Worm (Caenorhabditis elegans): Measurements from ENCODE around the gene W10G11.2.
A peak's percentile ranks its signal among the peaks of the same experiment; 100 is the strongest.

W10G11.2 gene

DNA sequence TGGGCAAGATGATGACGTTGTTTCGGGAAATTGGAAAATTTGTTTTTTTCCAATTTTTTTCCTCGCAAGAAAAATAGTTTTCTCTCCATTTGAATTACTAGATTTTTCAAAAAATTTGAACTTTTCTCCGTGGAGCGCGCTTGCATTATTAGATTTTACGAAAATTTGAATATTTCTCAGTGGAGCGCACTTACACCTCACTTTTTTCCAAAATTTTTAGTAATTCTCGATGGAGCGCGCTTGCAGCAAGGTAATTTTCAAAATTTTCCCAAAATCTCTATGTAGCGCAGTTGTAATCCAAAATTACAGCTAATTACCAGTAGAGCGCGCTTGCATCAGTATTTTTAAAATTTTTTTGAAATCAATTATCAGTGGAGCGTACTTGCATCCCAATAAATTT is 6.8 kb downstream of the W10G11.2 start:
- TF ChIP-seq med-1 (GFP tag; optimal IDR thresholded peaks at IDR 0.05; ENCODE audit: insufficient read depth): no peak

ce11 chrII:3553453-3553852 is 8.0 kb downstream of the W10G11.2 start, which contains the start of gene dnc-3:
Gene dnc-3, plus strand, starts transcription at chrII:3553724.
- TF ChIP-seq cog-1 (tag; optimal IDR thresholded peaks at IDR 0.05): peak; percentile 27
- no peak for TF ChIP-seq ztf-29 (GFP tag; IDR thresholded peaks at IDR 0.05)

DNA sequence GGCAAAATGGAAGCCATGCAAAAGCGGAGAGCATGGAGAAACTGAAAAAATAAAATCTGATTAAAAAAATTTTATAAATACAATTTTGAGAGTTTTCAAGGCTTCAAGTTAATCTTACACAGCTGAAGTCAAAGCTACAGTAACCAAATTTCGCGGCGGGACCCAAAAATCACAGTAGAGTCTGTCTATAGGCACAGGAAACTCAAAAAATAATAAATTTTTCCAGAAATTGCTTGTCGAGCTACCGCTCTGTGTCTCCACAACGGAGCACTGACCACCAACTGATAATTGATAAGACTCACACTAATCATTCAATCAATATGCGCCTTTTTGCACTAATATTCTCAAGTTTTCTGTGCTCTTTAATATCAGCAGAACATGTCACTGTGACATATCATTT is 11.1 kb downstream of the W10G11.2 start, which contains the start of gene W10G11.19:
W10G11.19 (plus strand) TSS at position 301 of the 400 bp plus-strand sequence.
- TF ChIP-seq ztf-23 (GFP tag; IDR thresholded peaks at IDR 0.05) (no peak), ref-1 (GFP tag; conservative IDR thresholded peaks at IDR 0.05) (no peak), ztf-29 (GFP tag; IDR thresholded peaks at IDR 0.05) (no peak), med-1 (GFP tag; optimal IDR thresholded peaks at IDR 0.05; ENCODE audit: insufficient read depth) (no peak), cog-1 (tag; optimal IDR thresholded peaks at IDR 0.05) (no peak), klf-2 (GFP tag; conservative IDR thresholded peaks at IDR 0.05) (no peak), tab-1 (GFP tag; IDR thresholded peaks at IDR 0.05) (no peak), T22C8.4 (GFP tag; IDR thresholded peaks at IDR 0.05) (no peak), flt-1 (GFP tag; IDR thresholded peaks at IDR 0.05) (no peak)

ce11 chrII:3547282-3547681 is 14.2 kb downstream of the W10G11.2 start:
- TF ChIP-seq T22C8.4 (GFP tag; IDR thresholded peaks at IDR 0.05): no peak
- TF ChIP-seq tab-1 (GFP tag; IDR thresholded peaks at IDR 0.05): no peak
- TF ChIP-seq ref-1 (GFP tag; conservative IDR thresholded peaks at IDR 0.05): no peak
- TF ChIP-seq flt-1 (GFP tag; IDR thresholded peaks at IDR 0.05): no peak
- no peak for TF ChIP-seq cog-1 (tag; optimal IDR thresholded peaks at IDR 0.05)
- no peak for TF ChIP-seq med-1 (GFP tag; optimal IDR thresholded peaks at IDR 0.05; ENCODE audit: insufficient read depth)
- TF ChIP-seq ztf-29 (GFP tag; IDR thresholded peaks at IDR 0.05): no peak; the same call in 1 of the 2 replicates
- TF ChIP-seq klf-2 (GFP tag; conservative IDR thresholded peaks at IDR 0.05): no peak
- no peak for TF ChIP-seq ztf-23 (GFP tag; IDR thresholded peaks at IDR 0.05)

- TF ChIP-seq T22C8.4 (GFP tag; IDR thresholded peaks at IDR 0.05): no peak
- TF ChIP-seq tab-1 (GFP tag; IDR thresholded peaks at IDR 0.05): no peak
- TF ChIP-seq klf-2 (GFP tag; conservative IDR thresholded peaks at IDR 0.05): no peak
- no peak for TF ChIP-seq cog-1 (tag; optimal IDR thresholded peaks at IDR 0.05)
- no peak for TF ChIP-seq ztf-29 (GFP tag; IDR thresholded peaks at IDR 0.05)
- no peak for TF ChIP-seq ztf-23 (GFP tag; IDR thresholded peaks at IDR 0.05)
- no peak for TF ChIP-seq flt-1 (GFP tag; IDR thresholded peaks at IDR 0.05)
- no peak for TF ChIP-seq med-1 (GFP tag; optimal IDR thresholded peaks at IDR 0.05; ENCODE audit: insufficient read depth)
- TF ChIP-seq ref-1 (GFP tag; conservative IDR thresholded peaks at IDR 0.05): no peak
These were observed 15.0 kb downstream of the W10G11.2 start, which contains the start of gene apd-3 for ce11 chrII:3546381-3546931. Gene apd-3, minus strand, starts transcription at chrII:3546431.

DNA sequence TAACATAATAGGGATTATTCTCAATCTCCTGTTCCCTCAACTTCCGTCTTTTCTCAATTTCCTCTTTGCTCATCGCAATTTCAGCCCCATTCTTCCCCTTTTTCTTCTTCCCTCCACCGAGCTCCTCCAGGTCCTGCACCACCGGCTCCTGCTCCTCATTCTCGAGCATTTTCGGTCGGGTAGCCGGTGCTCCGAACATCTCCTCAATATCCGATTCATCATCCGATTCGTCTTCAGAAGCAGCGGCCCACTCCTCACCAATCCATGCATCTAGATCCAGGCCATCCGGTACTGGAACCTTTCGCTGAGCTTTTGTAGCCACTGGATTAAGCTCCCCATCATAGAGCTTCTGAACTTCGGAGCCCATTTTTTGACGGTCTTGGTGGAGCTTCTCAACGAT is 21.3 kb downstream of the W10G11.2 start:
- TF ChIP-seq med-1 (GFP tag; optimal IDR thresholded peaks at IDR 0.05; ENCODE audit: insufficient read depth) (no peak), cog-1 (tag; optimal IDR thresholded peaks at IDR 0.05) (no peak), ref-1 (GFP tag; conservative IDR thresholded peaks at IDR 0.05) (no peak), T22C8.4 (GFP tag; IDR thresholded peaks at IDR 0.05) (no peak), ztf-23 (GFP tag; IDR thresholded peaks at IDR 0.05) (no peak), ztf-29 (GFP tag; IDR thresholded peaks at IDR 0.05) (no peak), flt-1 (GFP tag; IDR thresholded peaks at IDR 0.05) (no peak), klf-2 (GFP tag; conservative IDR thresholded peaks at IDR 0.05) (no peak), tab-1 (GFP tag; IDR thresholded peaks at IDR 0.05) (no peak)

DNA sequence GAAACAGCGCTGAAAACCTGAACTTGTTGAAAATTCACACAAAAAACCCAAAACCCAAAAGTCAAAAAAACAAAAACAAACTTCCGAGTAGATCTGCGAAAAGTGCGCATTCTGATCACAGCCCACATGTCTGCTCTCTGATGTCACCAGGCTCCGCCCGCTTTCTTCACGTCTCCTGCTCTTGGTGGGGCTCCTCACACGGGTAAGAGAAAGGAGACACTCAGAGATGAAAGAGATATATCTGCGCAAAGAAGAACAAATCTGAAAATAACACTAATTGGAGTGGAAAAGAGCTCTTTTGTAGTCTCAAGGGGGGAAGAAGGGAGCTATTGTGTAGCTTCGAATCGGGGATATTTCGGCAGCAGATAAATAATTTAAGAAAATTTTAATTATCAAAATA is 33.2 kb downstream of the W10G11.2 start, which contains the start of gene ncs-6:
ncs-6 (minus strand) TSS at position 261 of the 400 bp plus-strand sequence.
- TF ChIP-seq tab-1 (GFP tag; IDR thresholded peaks at IDR 0.05): no peak
- TF ChIP-seq ztf-23 (GFP tag; IDR thresholded peaks at IDR 0.05): no peak
- no peak for TF ChIP-seq med-1 (GFP tag; optimal IDR thresholded peaks at IDR 0.05; ENCODE audit: insufficient read depth)
- TF ChIP-seq klf-2 (GFP tag; conservative IDR thresholded peaks at IDR 0.05): no peak
- TF ChIP-seq flt-1 (GFP tag; IDR thresholded peaks at IDR 0.05): no peak
- TF ChIP-seq T22C8.4 (GFP tag; IDR thresholded peaks at IDR 0.05): no peak
- no peak for TF ChIP-seq ref-1 (GFP tag; conservative IDR thresholded peaks at IDR 0.05)
- no peak for TF ChIP-seq cog-1 (tag; optimal IDR thresholded peaks at IDR 0.05)
- TF ChIP-seq ztf-29 (GFP tag; IDR thresholded peaks at IDR 0.05): no peak

ce11 chrII:3527460-3527859 is 34.0 kb downstream of the W10G11.2 start:
- no peak for TF ChIP-seq flt-1 (GFP tag; IDR thresholded peaks at IDR 0.05)
- no peak for TF ChIP-seq klf-2 (GFP tag; conservative IDR thresholded peaks at IDR 0.05)
- no peak for TF ChIP-seq T22C8.4 (GFP tag; IDR thresholded peaks at IDR 0.05)
- TF ChIP-seq tab-1 (GFP tag; IDR thresholded peaks at IDR 0.05): no peak
- TF ChIP-seq ref-1 (GFP tag; conservative IDR thresholded peaks at IDR 0.05): no peak
- no peak for TF ChIP-seq ztf-23 (GFP tag; IDR thresholded peaks at IDR 0.05)
- no peak for TF ChIP-seq med-1 (GFP tag; optimal IDR thresholded peaks at IDR 0.05; ENCODE audit: insufficient read depth)
- TF ChIP-seq ztf-29 (GFP tag; IDR thresholded peaks at IDR 0.05): no peak
- no peak for TF ChIP-seq cog-1 (tag; optimal IDR thresholded peaks at IDR 0.05)

DNA sequence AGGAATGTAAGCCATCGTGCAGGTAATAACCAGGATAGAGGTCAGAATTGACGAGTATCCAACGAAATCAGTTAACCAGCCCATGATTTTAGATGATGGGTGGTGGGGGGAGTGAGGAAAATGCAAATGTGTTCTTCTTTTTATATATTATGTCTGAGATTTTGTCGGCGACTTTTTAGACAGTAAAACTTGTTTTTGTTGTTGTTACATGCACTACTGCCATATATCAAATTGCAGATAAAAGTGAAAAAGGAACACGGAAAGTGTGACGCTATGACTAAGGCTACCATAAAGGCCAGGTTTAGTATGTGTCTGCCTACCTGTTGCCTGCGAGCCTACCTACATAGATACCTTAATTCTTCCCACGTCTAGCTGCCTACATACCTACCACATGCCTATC is 37.4 kb downstream of the W10G11.2 start, which contains the start of gene col-72:
col-72 (minus strand) TSS at position 101 of the 400 bp plus-strand sequence.
- TF ChIP-seq tab-1 (GFP tag; IDR thresholded peaks at IDR 0.05) (no peak), cog-1 (tag; optimal IDR thresholded peaks at IDR 0.05) (no peak), flt-1 (GFP tag; IDR thresholded peaks at IDR 0.05) (no peak), med-1 (GFP tag; optimal IDR thresholded peaks at IDR 0.05; ENCODE audit: insufficient read depth) (no peak), ztf-29 (GFP tag; IDR thresholded peaks at IDR 0.05) (no peak), ref-1 (GFP tag; conservative IDR thresholded peaks at IDR 0.05) (no peak), klf-2 (GFP tag; conservative IDR thresholded peaks at IDR 0.05) (no peak), ztf-23 (GFP tag; IDR thresholded peaks at IDR 0.05) (no peak), T22C8.4 (GFP tag; IDR thresholded peaks at IDR 0.05) (no peak)

DNA sequence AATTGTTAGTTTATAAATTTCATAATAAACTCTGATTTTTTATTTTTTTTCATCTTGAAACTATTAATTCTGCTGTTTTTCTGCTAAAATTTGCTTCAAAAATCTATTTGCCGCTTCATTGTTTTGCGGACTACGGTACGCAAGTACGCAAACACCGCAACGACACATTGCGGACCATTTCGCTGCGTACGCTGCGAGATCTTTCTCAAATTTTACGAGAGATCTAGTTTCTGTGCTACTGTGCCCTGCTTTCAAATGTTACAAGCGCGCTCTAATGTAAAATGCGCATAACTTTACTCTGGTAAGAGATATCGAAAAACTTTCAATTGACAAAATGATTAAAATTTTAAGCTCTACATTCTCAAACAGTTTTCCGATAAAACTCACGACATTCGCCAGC is 37.9 kb downstream of the W10G11.2 start:
- TF ChIP-seq flt-1 (GFP tag; IDR thresholded peaks at IDR 0.05): peak; percentile 74
